Worm (Caenorhabditis elegans): ENCODE data around the gene srd-59.

DNA sequence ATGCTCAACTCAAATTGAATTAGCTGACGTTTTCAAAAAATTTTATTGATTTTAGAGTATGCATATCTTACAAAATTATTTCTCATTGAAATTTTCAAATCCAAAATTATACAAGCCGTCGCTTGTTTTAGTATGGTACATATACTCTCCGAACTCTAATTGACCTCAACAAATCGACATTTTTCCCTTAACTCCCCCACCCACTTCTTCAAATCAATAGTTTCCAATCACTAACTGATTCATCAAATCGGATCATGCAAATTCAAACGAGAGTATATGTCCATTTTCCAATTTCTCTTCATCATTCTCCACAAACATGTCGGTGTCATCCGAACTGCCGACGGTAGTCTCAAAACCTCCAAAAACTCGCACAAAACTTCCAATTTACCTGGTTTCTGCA lies 16.4 kb upstream of the srd-59 start, which contains the start of gene E04F6.4:
- no peak for TF ChIP-seq dao-5 (tag; optimal IDR thresholded peaks at IDR 0.05)
- TF ChIP-seq W03F9.2 (tag; optimal IDR thresholded peaks at IDR 0.05): no peak

Data from whole organism, L4/young adult.